Worm (Caenorhabditis elegans) whole organism, L1 larva: ENCODE data around the gene C46C2.6.
A peak's percentile ranks its signal among the peaks of the same experiment; 100 is the strongest.
"Not testable (repeated sequence)": the region's sequence is repeated elsewhere in the genome, so short reads cannot be mapped to it uniquely, and the experiment has no call there.

Source experiments
- C34B4.2 ChIP-seq: sonication (generic microtip); optimal IDR thresholded peaks from 2 replicates; lab custom pipeline; 2017; ENCODE audit warnings: mild to moderate bottlenecking, missing genetic modification characterization, missing compliant biosample characterization
- F16B12.6 ChIP-seq: fragments of 150-350 bp; optimal IDR thresholded peaks from 2 replicates; lab custom pipeline; 2014; ENCODE audit warnings: missing biosample characterization, missing genetic modification characterization
- aha-1 ChIP-seq: fragments of 150-350 bp; optimal IDR thresholded peaks from 2 replicates; lab custom pipeline; 2014; ENCODE audit warnings: missing biosample characterization, missing genetic modification characterization
- aly-2 ChIP-seq: fragments of 150-350 bp; optimal IDR thresholded peaks from 2 replicates; lab custom pipeline; 2014; ENCODE audit warnings: missing biosample characterization, missing genetic modification characterization
- ama-1 ChIP-seq: fragments of 150-350 bp; optimal IDR thresholded peaks from 2 replicates; lab custom pipeline; 2014
- blmp-1 ChIP-seq: fragments of 150-350 bp; optimal IDR thresholded peaks from 2 replicates; lab custom pipeline; 2014; ENCODE audit warnings: missing biosample characterization, missing genetic modification characterization
- ceh-8 ChIP-seq: fragments of 200-800 bp; sonication (Bioruptor generic); optimal IDR thresholded peaks from 2 replicates; lab custom pipeline; 2018; ENCODE audit warnings: mild to moderate bottlenecking, missing genetic modification characterization, moderate library complexity, missing compliant biosample characterization
- ceh-82 ChIP-seq, 3 experiments: fragments of 150-350 bp in 1 of 3; sonication (generic microtip) in 2 of 3; optimal IDR thresholded peaks; 2 replicates each; lab custom pipeline; 2014 to 2017; ENCODE audit warnings: missing biosample characterization in 3 of 3, missing genetic modification characterization in 3 of 3
- efl-1 ChIP-seq, 4 experiments: fragments of 150-350 bp; optimal IDR thresholded peaks in 3 of 4; peaks in 1 of 4; 1 replicate in 1 of 4; 2 replicates in 3 of 4; lab custom pipeline; 2014; ENCODE audit warnings: missing biosample characterization in 2 of 4, missing genetic modification characterization in 2 of 4, missing genetic modification reagents in 2 of 4
- egl-27 ChIP-seq, 2 experiments: fragments of 150-350 bp in 1 of 2; sonication (generic microtip); optimal IDR thresholded peaks; 3 replicates each; lab custom pipeline; 2017 to 2018; ENCODE audit warnings: missing biosample characterization in 2 of 2, missing genetic modification characterization in 2 of 2, missing genetic modification reagents in 2 of 2
- elt-3 ChIP-seq, 6 experiments: fragments of 150-350 bp in 1 of 6; sonication (generic microtip); optimal IDR thresholded peaks; 2 replicates each; lab custom pipeline; 2017 to 2018; ENCODE audit warnings: missing biosample characterization in 6 of 6, missing genetic modification characterization in 6 of 6, inconsistent platforms in 1 of 6
- hpl-2 ChIP-seq: fragments of 150-350 bp; optimal IDR thresholded peaks from 2 replicates; lab custom pipeline; 2014; ENCODE audit warnings: missing biosample characterization, missing genetic modification reagents, missing genetic modification characterization
- lin-35 ChIP-seq, 2 experiments: fragments of 150-350 bp; optimal IDR thresholded peaks; 2 replicates each; lab custom pipeline; 2014; ENCODE audit warnings: missing biosample characterization in 2 of 2, missing genetic modification characterization in 2 of 2, missing genetic modification reagents in 2 of 2
- lin-39 ChIP-seq: fragments of 150-350 bp; optimal IDR thresholded peaks from 2 replicates; lab custom pipeline; 2014; ENCODE audit warnings: missing biosample characterization, missing genetic modification reagents, missing genetic modification characterization
- nhr-12 ChIP-seq: sonication (generic microtip); optimal IDR thresholded peaks from 2 replicates; lab custom pipeline; 2017; ENCODE audit warnings: missing biosample characterization, missing genetic modification characterization
- nhr-19 ChIP-seq: fragments of 200-800 bp; sonication (Bioruptor generic); conservative IDR thresholded peaks from 2 replicates; pipeline ENCODE4 v1.3.6; 2022; ENCODE audit warnings: missing genetic modification characterization, missing compliant biosample characterization
- nhr-237 ChIP-seq: fragments of 150-350 bp; optimal IDR thresholded peaks from 2 replicates; lab custom pipeline; 2014; ENCODE audit warnings: missing biosample characterization, missing genetic modification characterization
- nhr-84 ChIP-seq: sonication (generic microtip); optimal IDR thresholded peaks from 2 replicates; lab custom pipeline; 2017; ENCODE audit warnings: missing biosample characterization, missing genetic modification characterization
- nhr-85 ChIP-seq: sonication (generic microtip); peaks from one replicate; lab custom pipeline; 2016; ENCODE audit warnings: missing genetic modification characterization, inconsistent platforms, missing compliant biosample characterization
- pqm-1 ChIP-seq: sonication (generic microtip); optimal IDR thresholded peaks from 3 replicates; lab custom pipeline; 2017; ENCODE audit warnings: missing biosample characterization, missing genetic modification characterization
- sup-37 ChIP-seq: fragments of 200-800 bp; sonication (Bioruptor generic); optimal IDR thresholded peaks from 2 replicates; lab custom pipeline; 2018; ENCODE audit warnings: mild to moderate bottlenecking, missing genetic modification characterization, missing compliant biosample characterization
- tbx-2 ChIP-seq: sonication (generic microtip); optimal IDR thresholded peaks from 2 replicates; lab custom pipeline; 2016; ENCODE audit warnings: missing genetic modification characterization, missing compliant biosample characterization
- unc-130 ChIP-seq: fragments of 150-350 bp; optimal IDR thresholded peaks from 2 replicates; lab custom pipeline; 2017; ENCODE audit warnings: missing biosample characterization, missing genetic modification characterization, inconsistent platforms
- vab-15 ChIP-seq: sonication (generic microtip); optimal IDR thresholded peaks from 2 replicates; lab custom pipeline; 2017; ENCODE audit warnings: missing genotype, mild to moderate bottlenecking, missing genetic modification characterization, missing compliant biosample characterization
- xbp-1 ChIP-seq: sonication (generic microtip); optimal IDR thresholded peaks from 2 replicates; lab custom pipeline; 2016; ENCODE audit warnings: missing genetic modification characterization, missing compliant biosample characterization
- zip-4 ChIP-seq: fragments of 200-800 bp; sonication (Bioruptor generic); optimal IDR thresholded peaks from 2 replicates; lab custom pipeline; 2018; ENCODE audit warnings: mild to moderate bottlenecking, missing genetic modification characterization, moderate library complexity, missing compliant biosample characterization

C46C2.6 gene

ce11 chrIV:9232421-9233141 lies 20.4 kb downstream of the C46C2.6 start, which contains the start of gene Y11D7A.3:
Gene Y11D7A.3, plus strand, starts transcription at chrIV:9233091.
- TF ChIP-seq lin-35 (GFP tag; optimal IDR thresholded peaks at IDR 0.05; lab: Kevin White, UChicago) (peak in 1 of 2 experiments; percentile 11), elt-3 (tag; optimal IDR thresholded peaks at IDR 0.05; lab: Kevin White, UChicago) (peak in 1 of 6 experiments; percentile 65), tbx-2 (tag; lab: Kevin White, UChicago) (peak; percentile 15), lin-39 (tag; lab: Kevin White, UChicago) (no peak), unc-130 (tag; lab: Kevin White, UChicago) (peak; percentile 58), nhr-84 (no peak)

DNA sequence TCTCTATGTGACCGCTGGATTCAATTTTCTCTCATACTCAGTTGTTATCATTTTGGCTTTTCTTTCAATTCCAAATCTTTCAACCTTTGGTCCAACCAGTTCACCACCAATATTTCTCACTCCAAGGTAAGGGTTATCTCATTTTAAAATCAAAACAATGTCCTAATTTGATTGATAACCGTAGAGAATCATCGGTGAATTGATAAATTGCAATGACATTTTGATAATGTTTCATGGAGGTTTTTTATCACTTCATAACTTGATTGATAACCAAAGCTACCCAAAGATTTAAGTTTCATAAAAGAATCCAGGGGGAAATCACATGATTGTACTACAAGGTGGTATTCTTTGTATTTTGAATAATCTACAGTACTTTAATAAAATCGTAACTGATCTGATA lies 26.9 kb downstream of the C46C2.6 start:
- TF ChIP-seq elt-3 (tag; optimal IDR thresholded peaks at IDR 0.05; lab: Kevin White, UChicago) (peak in 1 of 6 experiments; percentile 73), vab-15 (tag; lab: Kevin White, UChicago) (no peak), blmp-1 (tag; lab: Kevin White, UChicago) (peak; percentile 12), egl-27 (tag; optimal IDR thresholded peaks at IDR 0.05; lab: Kevin White, UChicago) (no peak)

DNA sequence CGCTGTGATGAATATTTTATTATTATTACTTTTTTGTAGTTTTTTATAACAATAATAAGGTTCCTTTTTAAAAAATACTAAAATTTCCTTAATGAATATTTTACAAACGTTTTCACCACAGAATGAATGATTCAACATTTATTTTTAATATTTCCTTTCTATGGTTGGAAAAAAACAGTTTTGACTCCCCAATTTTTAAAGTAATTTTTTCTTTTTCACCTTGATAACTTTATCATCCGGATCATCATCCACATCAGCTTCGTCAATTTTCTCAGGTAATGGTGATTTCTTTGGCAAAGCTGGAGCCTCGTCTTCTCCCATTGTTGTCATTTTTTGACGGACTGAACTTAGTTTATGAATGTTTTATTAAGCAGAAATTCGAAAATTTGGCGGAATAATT lies 31.4 kb downstream of the C46C2.6 start, which contains the start of gene rab-28:
rab-28 (minus strand) TSS at position 343 of the 400 bp plus-strand sequence.
- TF ChIP-seq xbp-1 (tag; lab: Kevin White, UChicago): no peak
- TF ChIP-seq ceh-8: no peak
- no peak for TF ChIP-seq unc-130 (tag; lab: Kevin White, UChicago)
- no peak for TF ChIP-seq F16B12.6
- no peak for TF ChIP-seq nhr-12 (tag; lab: Kevin White, UChicago)
- no peak for TF ChIP-seq C34B4.2 (tag; lab: Kevin White, UChicago)
- no peak for TF ChIP-seq hpl-2 (GFP tag; lab: Kevin White, UChicago)
- no peak for TF ChIP-seq nhr-19 (GFP tag; lab: Robert Waterston, UW)
- no peak for TF ChIP-seq nhr-85 (tag; lab: Kevin White, UChicago)
- TF ChIP-seq nhr-237 (tag; lab: Kevin White, UChicago): no peak

DNA sequence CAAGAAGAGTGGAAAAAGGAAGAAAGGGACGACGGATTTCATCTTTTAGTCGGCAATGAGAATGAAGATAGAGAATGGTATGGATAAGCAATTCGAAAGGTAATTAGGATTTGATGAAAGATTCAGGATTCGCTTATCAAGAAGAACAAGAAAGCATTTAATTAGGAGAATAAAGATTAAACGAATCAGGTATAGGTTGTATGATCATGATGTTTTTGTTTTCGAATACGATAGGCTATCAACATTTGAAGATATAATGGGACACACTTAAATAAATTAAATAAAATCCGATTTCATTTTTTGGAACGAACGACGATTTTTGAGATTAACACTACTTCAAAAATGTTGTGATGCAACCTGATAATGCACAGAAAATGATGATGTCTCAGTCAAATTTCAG lies 33.2 kb downstream of the C46C2.6 start, which contains the start of gene Y11D7A.5:
Y11D7A.5 (minus strand) TSS at position 101 of the 400 bp plus-strand sequence.
- no peak for TF ChIP-seq aly-2 (tag; lab: Kevin White, UChicago)
- TF ChIP-seq blmp-1 (tag; lab: Kevin White, UChicago): peak; percentile 20
- TF ChIP-seq sup-37 (GFP tag; lab: Kevin White, UChicago): no peak
- TF ChIP-seq ceh-82 (tag; optimal IDR thresholded peaks at IDR 0.05; lab: Kevin White, UChicago): no peak

- TF ChIP-seq ama-1 (lab: Kevin White, UChicago); pqm-1 (tag; lab: Kevin White, UChicago); aha-1 (tag; lab: Kevin White, UChicago): not testable (repeated sequence)
Measured at ce11 chrIV:9249219-9249618, 37.0 kb downstream of the C46C2.6 start, which contains the start of gene Y11D7A.7. Gene Y11D7A.7, plus strand, starts transcription at chrIV:9249519.

ce11 chrIV:9251079-9251478 lies 38.9 kb downstream of the C46C2.6 start, which contains the start of gene Y11D7A.8:
Gene Y11D7A.8, plus strand, starts transcription at chrIV:9251379.
- TF ChIP-seq zip-4 (GFP tag; lab: Kevin White, UChicago): no peak
- no peak for TF ChIP-seq efl-1 (optimal IDR thresholded peaks at IDR 0.05; lab: Kevin White, UChicago)
- peak in 1 of 2 experiments; percentile 83 for TF ChIP-seq efl-1 (GFP tag; optimal IDR thresholded peaks at IDR 0.05 in 1 of 2; lab: Kevin White, UChicago)
- no peak for TF ChIP-seq lin-39 (tag; lab: Kevin White, UChicago)

- no peak for TF ChIP-seq lin-35 (GFP tag; optimal IDR thresholded peaks at IDR 0.05; lab: Kevin White, UChicago)
Measured at ce11 chrIV:9256017-9256416, 43.8 kb downstream of the C46C2.6 start, which contains the start of gene Y11D7A.9. Gene Y11D7A.9, minus strand, starts transcription at chrIV:9256117.
